Worm (Caenorhabditis elegans) whole organism, young adult: ENCODE measurements around the gene txt-12.
A peak's percentile ranks its signal among the peaks of the same experiment; 100 is the strongest.

Source experiments
- B0336.3 ChIP-seq: fragments of 200-800 bp; sonication (Bioruptor generic); IDR thresholded peaks from 2 replicates; pipeline ENCODE4 v1.3.6; 2022; ENCODE audit warnings: missing genetic modification characterization, missing compliant biosample characterization
- C06A6.2 ChIP-seq: fragments of 200-800 bp; sonication (Bioruptor generic); conservative IDR thresholded peaks from 2 replicates; pipeline ENCODE4 v1.3.6; 2022; ENCODE audit warnings: missing genetic modification characterization, missing compliant biosample characterization
- D2030.7 ChIP-seq: fragments of 200-800 bp; sonication (Bioruptor generic); IDR thresholded peaks from 2 replicates; pipeline ENCODE4 v1.3.6; 2022; ENCODE audit warnings: missing genetic modification reagents, missing genetic modification characterization, missing compliant biosample characterization
- F37B4.10 ChIP-seq: fragments of 200-800 bp; sonication (Bioruptor generic); IDR thresholded peaks from 2 replicates; pipeline ENCODE4 v1.3.6; 2022; ENCODE audit warnings: missing genetic modification characterization, missing compliant biosample characterization
- Y53G8AR.9 ChIP-seq: fragments of 200-800 bp; sonication (Bioruptor generic); conservative IDR thresholded peaks from 2 replicates; pipeline ENCODE4 v1.3.6; 2022; ENCODE audit warnings: missing genetic modification reagents, missing genetic modification characterization, missing compliant biosample characterization
- Y56A3A.18 ChIP-seq: fragments of 200-800 bp; sonication (Bioruptor generic); IDR thresholded peaks from 2 replicates; pipeline ENCODE4 v1.3.6; 2022; ENCODE audit warnings: missing genetic modification reagents, missing genetic modification characterization, missing compliant biosample characterization
- ama-1 ChIP-seq, 3 experiments: fragments of 150-350 bp in 1 of 3; sonication (generic microtip) in 2 of 3; optimal IDR thresholded peaks; 2 replicates each; lab custom pipeline; 2014 to 2018; ENCODE audit warnings: missing biosample characterization in 2 of 3, missing genetic modification characterization in 2 of 3, missing genetic modification reagents in 2 of 3
- cebp-1 ChIP-seq, 2 experiments: fragments of 200-800 bp in 1 of 2; sonication (Bioruptor generic) in 1 of 2; sonication (generic microtip) in 1 of 2; IDR thresholded peaks in 1 of 2; optimal IDR thresholded peaks in 1 of 2; 2 replicates each; pipeline versions ENCODE4 v1.3.6 to Lab custom; 2017 to 2022; ENCODE audit warnings: missing compliant biosample characterization in 2 of 2, missing genetic modification characterization in 2 of 2, mild to moderate bottlenecking in 1 of 2, missing genetic modification reagents in 1 of 2, moderate library complexity in 1 of 2
- ceh-58 ChIP-seq: fragments of 200-800 bp; sonication (Bioruptor generic); IDR thresholded peaks from 2 replicates; pipeline ENCODE4 v1.3.6; 2022; ENCODE audit warnings: missing genetic modification characterization, missing compliant biosample characterization
- ceh-79 ChIP-seq: sonication (generic microtip); optimal IDR thresholded peaks from 2 replicates; lab custom pipeline; 2017; ENCODE audit warnings: mild to moderate bottlenecking, missing genetic modification characterization, missing compliant biosample characterization
- chd-7 ChIP-seq: sonication (generic microtip); optimal IDR thresholded peaks from 2 replicates; lab custom pipeline; 2016; ENCODE audit warnings: mild to moderate bottlenecking, missing genetic modification characterization, moderate library complexity, missing compliant biosample characterization
- die-1 ChIP-seq: sonication (generic microtip); optimal IDR thresholded peaks from 2 replicates; lab custom pipeline; 2016; ENCODE audit warnings: missing genotype, mild to moderate bottlenecking, missing genetic modification characterization, missing compliant biosample characterization
- dpl-1 ChIP-seq: fragments of 150-350 bp; optimal IDR thresholded peaks from 2 replicates; lab custom pipeline; 2014; ENCODE audit warnings: missing biosample characterization, missing genetic modification reagents, missing genetic modification characterization
- efl-1 ChIP-seq: fragments of 150-350 bp; optimal IDR thresholded peaks from 2 replicates; lab custom pipeline; 2014; ENCODE audit warnings: missing biosample characterization, missing genetic modification reagents, missing genetic modification characterization
- ekl-4 ChIP-seq: fragments of 200-800 bp; sonication (Bioruptor generic); IDR thresholded peaks from 2 replicates; pipeline ENCODE4 v1.3.6; 2022; ENCODE audit warnings: missing genetic modification reagents, missing genetic modification characterization, missing compliant biosample characterization
- hlh-26 ChIP-seq: fragments of 200-800 bp; sonication (Bioruptor generic); conservative IDR thresholded peaks from 2 replicates; pipeline ENCODE4 v1.3.6; 2022; ENCODE audit warnings: missing genetic modification reagents, missing genetic modification characterization, missing compliant biosample characterization
- hmg-1.2 ChIP-seq: fragments of 200-800 bp; sonication (Bioruptor generic); IDR thresholded peaks from 2 replicates; pipeline ENCODE4 v1.3.6; 2022; ENCODE audit warnings: missing genetic modification reagents, missing genetic modification characterization, missing compliant biosample characterization
- hsf-1 ChIP-seq: fragments of 200-800 bp; sonication (Bioruptor generic); IDR thresholded peaks from 2 replicates; pipeline ENCODE4 v1.3.6; 2022; ENCODE audit warnings: missing genetic modification reagents, missing genetic modification characterization, missing compliant biosample characterization
- lin-26 ChIP-seq: fragments of 200-800 bp; sonication (Bioruptor generic); IDR thresholded peaks from 2 replicates; pipeline ENCODE4 v1.3.6; 2022; ENCODE audit warnings: missing genetic modification reagents, missing genetic modification characterization, missing compliant biosample characterization
- lin-35 ChIP-seq, 3 experiments: fragments of 150-350 bp in 2 of 3; sonication (generic microtip) in 1 of 3; optimal IDR thresholded peaks; 2 replicates each; lab custom pipeline; 2014 to 2018; ENCODE audit warnings: missing biosample characterization in 3 of 3, missing genetic modification characterization in 3 of 3, missing genetic modification reagents in 3 of 3
- lin-54 ChIP-seq: fragments of 200-800 bp; sonication (Bioruptor generic); optimal IDR thresholded peaks from 2 replicates; lab custom pipeline; 2018; ENCODE audit warnings: mild to moderate bottlenecking, missing genetic modification characterization, missing compliant biosample characterization
- lir-1 ChIP-seq: fragments of 200-800 bp; sonication (Bioruptor generic); conservative IDR thresholded peaks from 2 replicates; pipeline ENCODE4 v1.3.6; 2022; ENCODE audit warnings: missing genetic modification reagents, missing genetic modification characterization, missing compliant biosample characterization
- lsl-1 ChIP-seq: fragments of 200-800 bp; sonication (Bioruptor generic); optimal IDR thresholded peaks from 2 replicates; lab custom pipeline; 2018; ENCODE audit warnings: mild to moderate bottlenecking, missing genetic modification characterization, moderate library complexity, missing compliant biosample characterization
- madf-6 ChIP-seq: fragments of 200-800 bp; sonication (Bioruptor generic); IDR thresholded peaks from 2 replicates; pipeline ENCODE4 v1.3.6; 2022; ENCODE audit warnings: missing genetic modification reagents, missing genetic modification characterization, missing compliant biosample characterization
- mel-28 ChIP-seq: sonication (generic microtip); optimal IDR thresholded peaks from 2 replicates; lab custom pipeline; 2016; ENCODE audit warnings: borderline replicate concordance, mild to moderate bottlenecking, missing genetic modification characterization, missing compliant biosample characterization
- nhr-179 ChIP-seq: sonication (generic microtip); optimal IDR thresholded peaks from 2 replicates; lab custom pipeline; 2016; ENCODE audit warnings: mild to moderate bottlenecking, missing genetic modification characterization, missing compliant biosample characterization
- nhr-27 ChIP-seq: fragments of 200-800 bp; sonication (Bioruptor generic); optimal IDR thresholded peaks from 2 replicates; lab custom pipeline; 2018; ENCODE audit warnings: mild to moderate bottlenecking, missing genetic modification characterization, moderate library complexity, missing compliant biosample characterization
- sea-2 ChIP-seq: fragments of 200-800 bp; sonication (Bioruptor generic); IDR thresholded peaks from 2 replicates; pipeline ENCODE4 v1.3.6; 2022; ENCODE audit warnings: missing genetic modification characterization, missing compliant biosample characterization
- somi-1 ChIP-seq: fragments of 200-800 bp; sonication (Bioruptor generic); optimal IDR thresholded peaks from 2 replicates; lab custom pipeline; 2018; ENCODE audit warnings: mild to moderate bottlenecking, missing genetic modification characterization, missing compliant biosample characterization
- tbp1 ChIP-seq: fragments of 200-800 bp; sonication (Bioruptor generic); optimal IDR thresholded peaks from 2 replicates; lab custom pipeline; 2018; ENCODE audit warnings: mild to moderate bottlenecking, missing genetic modification characterization, missing compliant biosample characterization
- tlf-1 ChIP-seq: fragments of 200-800 bp; sonication (Bioruptor generic); optimal IDR thresholded peaks from 2 replicates; lab custom pipeline; 2018; ENCODE audit warnings: mild to moderate bottlenecking, missing genetic modification characterization, missing compliant biosample characterization
- unc-62 ChIP-seq: fragments of 150-350 bp; optimal IDR thresholded peaks from 2 replicates; lab custom pipeline; 2014; ENCODE audit warnings: missing biosample characterization, missing genetic modification reagents, missing genetic modification characterization
- ztf-28 ChIP-seq: fragments of 200-800 bp; sonication (Bioruptor generic); IDR thresholded peaks from 2 replicates; pipeline ENCODE4 v1.3.6; 2022; ENCODE audit warnings: missing genetic modification reagents, missing genetic modification characterization, missing compliant biosample characterization
- ztf-3 ChIP-seq: fragments of 200-800 bp; sonication (Bioruptor generic); optimal IDR thresholded peaks from 2 replicates; lab custom pipeline; 2018; ENCODE audit warnings: mild to moderate bottlenecking, missing genetic modification characterization, missing compliant biosample characterization
- ztf-6 ChIP-seq: fragments of 200-800 bp; sonication (Bioruptor generic); IDR thresholded peaks from 2 replicates; pipeline ENCODE4 v1.3.6; 2022; ENCODE audit warnings: missing genetic modification reagents, missing genetic modification characterization, missing compliant biosample characterization

The txt-12 gene

DNA sequence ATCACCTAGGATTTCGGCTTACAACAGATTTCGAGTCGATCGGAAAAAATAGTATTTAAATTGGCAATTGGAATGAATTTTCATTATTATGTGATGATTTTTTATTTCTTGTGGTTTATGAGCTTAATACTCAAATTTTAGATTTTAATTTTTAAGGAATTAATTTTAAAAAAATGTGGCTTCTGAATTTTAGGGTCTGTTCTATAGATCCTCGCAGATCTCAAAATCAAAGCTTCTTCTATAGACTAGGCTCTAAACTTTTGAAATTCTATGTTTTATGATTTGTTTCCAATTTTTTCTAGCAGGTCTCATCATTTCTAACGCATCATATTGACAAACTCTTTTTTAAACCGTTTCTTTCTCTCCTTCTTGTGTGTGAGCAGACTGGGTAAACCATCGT lies at the start of gene txt-12:
Gene txt-12 (plus strand): TSS at position 301 of the 400 bp plus-strand sequence.
- no peak for TF ChIP-seq ztf-28 (GFP tag; lab: Robert Waterston, UW)

DNA sequence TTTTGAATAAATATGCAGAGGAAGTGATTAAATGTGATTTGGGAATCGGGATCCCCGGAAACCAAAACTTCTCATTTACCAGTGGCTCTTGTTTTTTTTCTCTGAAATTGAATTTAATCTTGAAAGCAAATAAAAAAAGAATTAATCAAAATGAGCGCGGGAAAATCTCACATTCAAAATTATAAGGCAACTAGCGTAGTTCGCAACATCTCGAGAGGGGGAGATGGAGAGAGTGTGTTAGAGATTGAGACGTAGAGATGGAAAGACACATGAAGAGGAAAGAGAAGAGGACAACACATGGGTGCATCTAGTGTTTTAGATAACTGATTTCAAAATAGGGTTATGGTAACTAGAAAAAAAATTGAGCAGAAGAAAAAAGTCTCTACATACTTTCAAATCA lies 44.7 kb upstream of the txt-12 start, which contains the start of gene sdc-3:
Gene sdc-3 (minus strand): TSS at position 101 of the 400 bp plus-strand sequence.
- no peak for TF ChIP-seq D2030.7 (GFP tag; lab: Robert Waterston, UW)
- TF ChIP-seq ztf-3: no peak
- no peak for TF ChIP-seq ceh-79 (tag; lab: Kevin White, UChicago)
- TF ChIP-seq hmg-1.2: peak; percentile 76; the same call in 1 of the 2 replicates

DNA sequence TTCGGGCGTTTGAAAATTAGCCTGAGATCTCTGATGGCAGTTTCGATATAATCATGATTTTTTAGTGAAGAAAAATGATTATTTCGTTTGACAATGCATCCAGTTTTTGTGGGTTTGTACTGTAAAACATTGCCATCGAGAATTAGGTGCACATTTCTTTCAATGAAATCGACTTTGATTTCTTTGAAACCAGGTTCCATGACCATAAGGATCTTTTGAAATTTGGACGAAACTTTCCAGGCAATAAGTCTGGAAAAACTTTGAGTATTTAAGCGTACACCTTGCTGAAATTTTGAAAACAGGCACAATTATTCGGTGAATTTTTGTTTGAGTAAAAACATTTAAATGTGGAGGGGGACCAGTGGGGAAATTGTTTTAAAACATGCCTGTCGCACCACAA lies 41.0 kb upstream of the txt-12 start:
- TF ChIP-seq Y53G8AR.9 (GFP tag; lab: Robert Waterston, UW) (no peak), Y56A3A.18 (GFP tag; lab: Robert Waterston, UW) (no peak)

DNA sequence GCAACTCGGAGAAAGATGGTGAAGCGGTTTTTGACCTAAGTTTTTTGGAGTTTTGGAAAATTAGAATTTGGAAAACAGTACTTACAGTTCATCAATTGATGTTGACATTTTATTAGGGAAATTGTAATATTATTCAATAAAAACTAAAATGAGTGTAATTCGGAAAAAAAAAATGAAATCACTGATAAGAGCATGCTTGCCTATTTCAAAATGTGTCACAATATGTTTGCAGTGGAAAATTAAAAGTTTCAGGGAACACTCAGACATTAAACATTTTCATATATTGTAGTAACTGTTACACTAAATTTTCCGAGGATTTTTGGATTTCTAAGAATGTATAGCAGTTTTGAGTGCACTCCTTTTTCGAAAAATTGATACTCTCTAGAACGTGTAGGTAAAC lies 40.4 kb upstream of the txt-12 start, which contains the start of the genes fbxa-82 and C25D7.5:
Gene fbxa-82 (minus strand): TSS at position 163 of the 400 bp plus-strand sequence.
Gene C25D7.5 (plus strand): TSS at position 283 of the 400 bp plus-strand sequence.
- no peak for TF ChIP-seq nhr-27 (tag; lab: Kevin White, UChicago)
- 0 out of 2 replicates have a peak, but pooled peaks have one; percentile 26 for TF ChIP-seq cebp-1 (GFP tag; IDR thresholded peaks at IDR 0.05; lab: Robert Waterston, UW)
- no peak for TF ChIP-seq cebp-1 (tag; optimal IDR thresholded peaks at IDR 0.05; lab: Kevin White, UChicago)

DNA sequence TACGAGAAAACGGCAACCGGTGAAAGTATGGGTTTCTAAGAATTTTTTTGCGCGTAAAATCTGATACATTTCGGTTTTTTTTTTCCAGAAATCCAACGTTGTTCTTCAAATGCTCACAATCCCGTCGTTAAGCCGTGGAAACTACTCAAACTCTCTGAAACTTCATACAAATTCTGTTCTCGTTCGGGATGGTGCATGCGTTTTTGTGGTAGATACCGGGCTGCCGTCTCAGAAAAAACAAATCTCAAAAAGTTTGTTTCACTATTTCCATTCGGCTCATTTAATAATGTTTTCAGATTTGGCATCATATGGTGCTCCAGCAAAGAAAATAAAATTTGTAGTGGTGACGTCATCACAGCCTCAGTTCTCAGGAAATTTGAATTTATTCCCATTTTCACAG lies 38.0 kb upstream of the txt-12 start:
- no peak for TF ChIP-seq ekl-4 (GFP tag; lab: Robert Waterston, UW)
- no peak for TF ChIP-seq dpl-1
- no peak for TF ChIP-seq ama-1 (optimal IDR thresholded peaks at IDR 0.05; lab: Kevin White, UChicago)
- no peak for TF ChIP-seq ama-1 (GFP tag; optimal IDR thresholded peaks at IDR 0.05; lab: Kevin White, UChicago)

DNA sequence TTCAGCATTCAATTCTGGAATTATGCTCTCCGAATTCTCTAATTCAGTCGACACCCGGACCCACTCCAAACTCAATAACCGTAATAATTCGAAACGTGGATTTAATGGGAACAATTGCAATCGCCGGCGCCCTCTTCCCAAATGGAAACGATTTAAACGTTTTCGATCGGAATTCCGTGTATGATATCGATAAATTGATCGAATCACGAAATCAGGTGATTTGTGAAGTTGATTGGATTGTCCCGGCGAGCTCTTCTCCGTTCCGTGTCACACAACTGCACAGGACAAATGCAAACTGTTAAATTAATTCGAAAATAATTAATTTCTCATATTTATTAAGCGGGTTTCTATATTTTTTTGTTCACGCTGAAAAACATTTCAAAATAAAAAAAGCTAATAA lies 36.9 kb upstream of the txt-12 start, which contains the start of gene C25D7.16:
Gene C25D7.16 (plus strand): TSS at position 301 of the 400 bp plus-strand sequence.
- peak; percentile 7; the same call in 1 of the 2 replicates for TF ChIP-seq madf-6
- TF ChIP-seq unc-62: no peak
- no peak for TF ChIP-seq tbp1 (GFP tag; lab: Kevin White, UChicago)
- no peak for TF ChIP-seq Y53G8AR.9 (GFP tag; lab: Robert Waterston, UW)
- no peak for TF ChIP-seq die-1 (tag; lab: Kevin White, UChicago)
- TF ChIP-seq sea-2 (GFP tag; lab: Robert Waterston, UW): no peak
- TF ChIP-seq mel-28 (tag; lab: Kevin White, UChicago): no peak

DNA sequence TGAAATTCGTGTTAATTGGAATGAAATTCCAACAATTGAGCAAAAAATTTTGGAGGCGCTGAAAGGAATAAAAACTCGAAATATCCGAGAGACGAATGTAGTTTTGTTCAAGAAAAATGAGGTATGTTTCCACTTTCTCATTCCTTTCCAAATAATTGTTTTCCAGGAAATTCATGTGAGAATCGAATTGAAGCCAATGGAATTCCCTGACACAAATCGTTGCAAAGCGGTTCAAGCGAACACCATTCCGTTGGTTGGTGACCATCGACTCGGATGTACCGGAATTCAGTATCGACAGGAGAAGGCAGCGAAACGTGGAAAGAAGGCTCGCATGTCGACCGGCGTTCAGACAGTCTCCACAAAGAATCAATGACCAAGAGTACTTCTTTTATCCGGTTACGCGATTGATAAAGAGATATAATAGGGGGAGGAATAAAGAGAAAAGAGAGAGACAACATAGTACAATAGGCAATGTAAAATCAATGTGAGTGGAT lies 36.4 kb upstream of the txt-12 start:
- no peak for TF ChIP-seq efl-1 (GFP tag; lab: Kevin White, UChicago)
- TF ChIP-seq F37B4.10: no peak
- TF ChIP-seq hlh-26 (GFP tag; lab: Robert Waterston, UW): no peak
- TF ChIP-seq madf-6: peak; percentile 59
- peak; percentile 12 for TF ChIP-seq lin-54
- no peak for TF ChIP-seq ztf-3
- TF ChIP-seq lin-35 (GFP tag; optimal IDR thresholded peaks at IDR 0.05; lab: Kevin White, UChicago): no peak
- TF ChIP-seq lsl-1 (GFP tag; lab: Kevin White, UChicago): no peak
- no peak for TF ChIP-seq lir-1
- no peak for TF ChIP-seq tlf-1
- TF ChIP-seq hsf-1 (GFP tag; lab: Robert Waterston, UW): 0 out of 2 replicates have a peak, but pooled peaks have one; percentile 53
- peak; percentile 61 for TF ChIP-seq B0336.3
- TF ChIP-seq ama-1 (optimal IDR thresholded peaks at IDR 0.05; lab: Kevin White, UChicago): no peak
- no peak for TF ChIP-seq ama-1 (GFP tag; optimal IDR thresholded peaks at IDR 0.05; lab: Kevin White, UChicago)
- peak; percentile 25 for TF ChIP-seq chd-7 (tag; lab: Kevin White, UChicago)
- TF ChIP-seq C06A6.2 (GFP tag; lab: Robert Waterston, UW): no peak
- TF ChIP-seq lin-26 (GFP tag; lab: Robert Waterston, UW): peak; percentile 76
- no peak for TF ChIP-seq somi-1 (GFP tag; lab: Kevin White, UChicago)
- TF ChIP-seq nhr-179 (tag; lab: Kevin White, UChicago): no peak
- no peak for TF ChIP-seq ztf-6 (GFP tag; lab: Robert Waterston, UW)
- no peak for TF ChIP-seq cebp-1 (GFP tag; IDR thresholded peaks at IDR 0.05; lab: Robert Waterston, UW)
- no peak for TF ChIP-seq cebp-1 (tag; optimal IDR thresholded peaks at IDR 0.05; lab: Kevin White, UChicago)
- TF ChIP-seq ceh-58 (GFP tag; lab: Robert Waterston, UW): no peak
